Worm (Caenorhabditis elegans): ENCODE data around the gene F52E1.9.

F52E1.9 gene

DNA sequence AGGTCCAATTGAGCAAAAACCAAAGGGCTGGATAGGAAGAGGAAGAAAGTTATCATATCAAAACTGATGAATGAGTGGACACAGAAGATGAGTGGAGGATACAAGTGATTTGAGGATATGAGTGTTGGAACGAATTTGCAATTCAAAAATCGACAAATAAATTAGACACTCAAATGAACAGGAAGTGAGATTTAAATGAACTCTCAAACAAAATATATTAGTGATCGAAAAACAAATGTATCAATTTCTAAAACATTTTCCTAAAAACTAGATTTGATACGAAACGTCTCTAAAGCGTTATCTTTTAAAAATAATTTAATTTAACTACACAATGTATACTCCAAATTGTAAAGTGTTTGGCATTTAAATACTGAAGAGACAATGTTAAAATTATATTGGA, 27.1 kb downstream of the F52E1.9 start, which contains the start of gene F38E1.10:
Gene F38E1.10, minus strand, starts transcription at position 101 of the 400 bp plus-strand sequence.
- TF ChIP-seq nhr-11 (tag; optimal IDR thresholded peaks at IDR 0.05) = no peak
- TF ChIP-seq nhr-67 (tag; optimal IDR thresholded peaks at IDR 0.05) = no peak
- no peak for TF ChIP-seq egl-5 (tag; optimal IDR thresholded peaks at IDR 0.05)
- TF ChIP-seq ceh-9 (tag; optimal IDR thresholded peaks at IDR 0.05) = no peak
- TF ChIP-seq lin-15B (tag; optimal IDR thresholded peaks at IDR 0.05) = no peak
- no peak for TF ChIP-seq snpc-4 (tag; optimal IDR thresholded peaks at IDR 0.05)
- no peak for TF ChIP-seq pqm-1 (tag; optimal IDR thresholded peaks at IDR 0.05)
- TF ChIP-seq nfya-1 (tag; optimal IDR thresholded peaks at IDR 0.05; ENCODE audit: insufficient read depth) = no peak
- TF ChIP-seq jun-1 (tag; optimal IDR thresholded peaks at IDR 0.05) = no peak
- no peak for TF ChIP-seq ceh-16 (tag; optimal IDR thresholded peaks at IDR 0.05)

ce11 chrV:8370705-8371104, 31.8 kb downstream of the F52E1.9 start, which contains the start of gene gpa-2:
Gene gpa-2, plus strand, starts transcription at chrV:8371005.
- no peak for TF ChIP-seq egl-5 (tag; optimal IDR thresholded peaks at IDR 0.05)

- TF ChIP-seq nhr-77 (tag; optimal IDR thresholded peaks at IDR 0.05) (no peak), jun-1 (tag; optimal IDR thresholded peaks at IDR 0.05) (no peak), aly-2 (tag; optimal IDR thresholded peaks at IDR 0.05) (no peak), nhr-67 (tag; optimal IDR thresholded peaks at IDR 0.05) (no peak), nhr-11 (tag; optimal IDR thresholded peaks at IDR 0.05) (no peak), nhr-12 (tag; optimal IDR thresholded peaks at IDR 0.05) (no peak), nhr-237 (tag; optimal IDR thresholded peaks at IDR 0.05) (no peak), sea-2 (GFP tag; optimal IDR thresholded peaks at IDR 0.05) (no peak), ama-1 (optimal IDR thresholded peaks at IDR 0.05) (no peak), eor-1 (tag; optimal IDR thresholded peaks at IDR 0.05) (no peak), pqm-1 (tag; optimal IDR thresholded peaks at IDR 0.05) (no peak)
Observed at ce11 chrV:8359792-8360191, 42.7 kb downstream of the F52E1.9 start, which contains the start of gene F38E1.6. Gene F38E1.6, plus strand, starts transcription at chrV:8360092.

DNA sequence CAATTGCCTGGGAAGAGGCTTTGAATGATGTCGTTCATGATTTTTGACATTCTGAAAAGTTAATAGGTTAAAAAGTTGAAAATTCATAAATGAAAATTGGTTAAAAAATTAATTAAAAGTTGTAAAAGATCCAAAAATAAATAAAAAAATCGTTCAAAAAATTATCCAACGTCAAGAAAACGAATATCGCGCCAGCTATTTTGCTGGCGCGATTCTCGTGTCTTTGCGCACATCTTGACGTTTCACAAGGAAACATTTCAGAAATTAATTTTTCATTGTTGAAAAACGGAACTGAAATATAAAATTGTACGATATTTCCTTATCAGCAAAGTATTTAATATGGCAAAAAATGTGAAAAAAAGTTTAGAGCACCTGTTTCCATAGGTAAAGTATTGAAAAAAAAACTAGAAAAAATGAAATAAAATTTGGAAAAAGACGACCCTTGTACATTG, 43.3 kb downstream of the F52E1.9 start, which contains the start of gene mpdu-1:
Gene mpdu-1, minus strand, starts transcription at position 51 of the 452 bp plus-strand sequence.
- TF ChIP-seq nhr-76 (tag; optimal IDR thresholded peaks at IDR 0.05) = no peak
- TF ChIP-seq nhr-237 (tag; optimal IDR thresholded peaks at IDR 0.05) = no peak
- TF ChIP-seq ceh-82 (tag; optimal IDR thresholded peaks at IDR 0.05) = no peak
- no peak for TF ChIP-seq lin-39 (tag; optimal IDR thresholded peaks at IDR 0.05)
- peak; percentile 9 for TF ChIP-seq nhr-25 (tag; optimal IDR thresholded peaks at IDR 0.05)
- no peak for TF ChIP-seq skn-1 (tag; optimal IDR thresholded peaks at IDR 0.05)
- TF ChIP-seq elt-3 (tag; optimal IDR thresholded peaks at IDR 0.05) = no peak
- TF ChIP-seq mml-1 (tag; optimal IDR thresholded peaks at IDR 0.05) = no peak
- peak; percentile 59 for TF ChIP-seq lin-15B (tag; optimal IDR thresholded peaks at IDR 0.05)
- no peak for TF ChIP-seq unc-39 (tag; optimal IDR thresholded peaks at IDR 0.05)
- TF ChIP-seq zag-1 (tag; optimal IDR thresholded peaks at IDR 0.05) = no peak
- TF ChIP-seq nhr-43 (tag; optimal IDR thresholded peaks at IDR 0.05; ENCODE audit: poor library complexity, severe bottlenecking) = no peak
- TF ChIP-seq fos-1 (tag; optimal IDR thresholded peaks at IDR 0.05) = no peak
- TF ChIP-seq sea-2 (GFP tag; optimal IDR thresholded peaks at IDR 0.05) = no peak
- no peak for TF ChIP-seq ceh-28 (tag; optimal IDR thresholded peaks at IDR 0.05)
- no peak for TF ChIP-seq nhr-77 (tag; optimal IDR thresholded peaks at IDR 0.05)
- TF ChIP-seq egl-5 (tag; optimal IDR thresholded peaks at IDR 0.05) = no peak
- no peak for TF ChIP-seq fkh-2 (tag; optimal IDR thresholded peaks at IDR 0.05)
- no peak for TF ChIP-seq ztf-4 (tag; optimal IDR thresholded peaks at IDR 0.05)
- peak; percentile 3 for TF ChIP-seq R02D3.7 (tag; optimal IDR thresholded peaks at IDR 0.05)
- TF ChIP-seq hmg-11 (tag; optimal IDR thresholded peaks at IDR 0.05) = peak; percentile 24
- no peak for TF ChIP-seq elt-1 (tag; optimal IDR thresholded peaks at IDR 0.05)
- TF ChIP-seq nhr-28 (tag; optimal IDR thresholded peaks at IDR 0.05) = no peak
- no peak for TF ChIP-seq nhr-67 (tag; optimal IDR thresholded peaks at IDR 0.05)
- TF ChIP-seq nhr-11 (tag; optimal IDR thresholded peaks at IDR 0.05) = no peak
- no peak for TF ChIP-seq ZK546.5 (tag; optimal IDR thresholded peaks at IDR 0.05)
- no peak for TF ChIP-seq mdl-1 (tag; optimal IDR thresholded peaks at IDR 0.05)
- no peak for TF ChIP-seq ceh-9 (tag; optimal IDR thresholded peaks at IDR 0.05)
- TF ChIP-seq unc-62 (GFP tag; optimal IDR thresholded peaks at IDR 0.05) = no peak
- TF ChIP-seq lsy-12 (tag; optimal IDR thresholded peaks at IDR 0.05) = no peak
- TF ChIP-seq tbx-2 (tag; optimal IDR thresholded peaks at IDR 0.05) = no peak
- TF ChIP-seq nhr-12 (tag; optimal IDR thresholded peaks at IDR 0.05) = no peak
- no peak for TF ChIP-seq fkh-10 (GFP tag; optimal IDR thresholded peaks at IDR 0.05)
- no peak for TF ChIP-seq daf-12 (tag; optimal IDR thresholded peaks at IDR 0.05)
- TF ChIP-seq pha-4 (tag; optimal IDR thresholded peaks at IDR 0.05) = no peak
- TF ChIP-seq nhr-23 (tag; optimal IDR thresholded peaks at IDR 0.05) = no peak
- TF ChIP-seq snpc-4 (tag; optimal IDR thresholded peaks at IDR 0.05) = peak; percentile 91
- TF ChIP-seq nfya-1 (tag; optimal IDR thresholded peaks at IDR 0.05; ENCODE audit: insufficient read depth) = peak; percentile 63
- peak; percentile 51 for TF ChIP-seq jun-1 (tag; optimal IDR thresholded peaks at IDR 0.05)
- TF ChIP-seq ama-1 (optimal IDR thresholded peaks at IDR 0.05) = no peak
- TF ChIP-seq eor-1 (tag; optimal IDR thresholded peaks at IDR 0.05) = no peak
- peak; percentile 78 for TF ChIP-seq pqm-1 (tag; optimal IDR thresholded peaks at IDR 0.05)
- TF ChIP-seq ztf-11 (tag; optimal IDR thresholded peaks at IDR 0.05) = no peak
- peak; percentile 82 for TF ChIP-seq elt-2 (tag; optimal IDR thresholded peaks at IDR 0.05)

Measured in whole organism, L3 larva.